Fruit fly (Drosophila melanogaster): ENCODE measurements around the gene gudu.

gudu gene

DNA sequence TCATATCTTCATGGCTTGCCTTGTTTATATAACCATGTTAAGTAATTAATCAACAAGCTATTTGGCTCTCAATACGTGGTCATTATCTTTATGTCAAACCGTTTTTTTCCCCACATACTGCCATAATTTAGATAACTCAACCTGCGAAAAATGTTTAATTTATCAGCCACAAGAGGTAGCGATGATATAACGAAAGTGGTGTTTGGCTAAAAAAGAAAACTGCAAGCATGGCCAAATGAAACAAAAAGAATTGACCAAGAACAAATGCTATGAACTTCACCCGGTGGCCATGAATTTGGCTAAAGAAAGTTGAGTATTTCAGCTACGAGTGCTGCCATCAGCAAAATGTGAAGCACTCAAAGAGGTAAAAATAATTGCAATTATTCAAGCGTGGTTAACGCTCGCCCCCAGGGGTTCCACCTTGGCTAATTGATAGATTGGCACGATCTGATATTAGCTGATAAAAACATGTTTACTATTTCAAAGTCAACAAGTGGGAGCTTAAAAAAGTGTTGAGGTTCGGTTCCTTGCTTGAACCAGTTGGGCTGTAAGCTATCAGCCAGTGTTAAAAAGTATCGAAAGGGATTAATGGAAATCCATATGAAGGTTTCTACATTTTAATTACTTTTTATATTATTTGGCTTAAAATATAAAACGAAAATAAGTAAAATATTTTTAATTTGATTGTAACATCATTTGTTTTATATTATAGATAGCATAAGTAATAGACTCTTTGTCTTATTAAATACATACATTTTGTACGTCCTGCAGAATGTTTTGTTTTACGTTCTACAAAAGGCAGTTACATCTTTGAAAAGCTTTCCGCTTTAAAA is 48.4 kb downstream of the gudu start (continued):
- peak; percentile 85 for TF ChIP-seq wek (GFP tag; optimal IDR thresholded peaks at IDR 0.05)
- TF ChIP-seq peb (GFP tag; IDR thresholded peaks at IDR 0.05) = no peak; the same call in 1 of the 2 replicates
- TF ChIP-seq schlank (tag; optimal IDR thresholded peaks at IDR 0.05) = peak; percentile 86
- TF ChIP-seq h (optimal IDR thresholded peaks at IDR 0.05) = no peak
- peak; percentile 58 for TF ChIP-seq CG14965 (GFP tag; optimal IDR thresholded peaks at IDR 0.05; ENCODE audit: borderline replicate concordance)
- peak; percentile 33 for TF ChIP-seq CG2116 (GFP tag; optimal IDR thresholded peaks at IDR 0.05)
- TF ChIP-seq Dll (GFP tag; IDR thresholded peaks at IDR 0.05; ENCODE audit: partially characterized antibody) = no peak
- peak; percentile 67 for TF ChIP-seq CG1603 (tag; optimal IDR thresholded peaks at IDR 0.05)
- TF ChIP-seq CG9932 (GFP tag; IDR thresholded peaks at IDR 0.05) = peak; percentile 67
- TF ChIP-seq CG17612 (GFP tag; IDR thresholded peaks at IDR 0.05) = peak; percentile 67
- no peak for TF ChIP-seq gt (GFP tag; IDR thresholded peaks at IDR 0.05)
- peak; percentile 55 for TF ChIP-seq CG6683 (GFP tag; optimal IDR thresholded peaks at IDR 0.05)
- TF ChIP-seq her (GFP tag; optimal IDR thresholded peaks at IDR 0.05) = peak; percentile 78
- TF ChIP-seq CG11723 (GFP tag; optimal IDR thresholded peaks at IDR 0.05) = peak; percentile 39
- TF ChIP-seq Hr51 (GFP tag; optimal IDR thresholded peaks at IDR 0.05) = peak; percentile 46 to 62
- peak; percentile 37 for TF ChIP-seq D19B (GFP tag; optimal IDR thresholded peaks at IDR 0.05)
- 0 out of 2 replicates have a peak, but pooled peaks have one; percentile 26 for TF ChIP-seq Poxn (GFP tag; IDR thresholded peaks at IDR 0.05)
- peak; percentile 37; the same call in 1 of the 2 replicates for TF ChIP-seq CG32767 (GFP tag; IDR thresholded peaks at IDR 0.05)
- TF ChIP-seq CG3847 (GFP tag; IDR thresholded peaks at IDR 0.05) = peak; percentile 71
- peak; percentile 76 for TF ChIP-seq CG18764 (GFP tag; optimal IDR thresholded peaks at IDR 0.05)
- TF ChIP-seq MTF-1 (GFP tag; optimal IDR thresholded peaks at IDR 0.05; ENCODE audit: borderline replicate concordance) = peak; percentile 86
- TF ChIP-seq otp (GFP tag; IDR thresholded peaks at IDR 0.05) = peak; percentile 89
- TF ChIP-seq ind (GFP tag; optimal IDR thresholded peaks at IDR 0.05) = peak; percentile 6
- no peak for TF ChIP-seq CG7745 (tag; optimal IDR thresholded peaks at IDR 0.05)
- peak; percentile 82 for TF ChIP-seq CrebB (tag; optimal IDR thresholded peaks at IDR 0.05)
- no peak for TF ChIP-seq Bgb (GFP tag; IDR thresholded peaks at IDR 0.05; ENCODE audit: partially characterized antibody)
- peak; percentile 7 for TF ChIP-seq HmgD (GFP tag; optimal IDR thresholded peaks at IDR 0.05)
- no peak for TF ChIP-seq Nf-YB (GFP tag; optimal IDR thresholded peaks at IDR 0.05)
- TF ChIP-seq CG17328 (GFP tag; IDR thresholded peaks at IDR 0.05) = peak; percentile 58
- TF ChIP-seq CG15601 (tag; optimal IDR thresholded peaks at IDR 0.05) = peak; percentile 73
- peak; percentile 86 for TF ChIP-seq bcd (GFP tag; optimal IDR thresholded peaks at IDR 0.05)
- peak; percentile 51 for TF ChIP-seq ems (GFP tag; optimal IDR thresholded peaks at IDR 0.05)
- peak; percentile 19 for TF ChIP-seq Ets97D (GFP tag; optimal IDR thresholded peaks at IDR 0.05)
- peak; percentile 56 for TF ChIP-seq tin (GFP tag; optimal IDR thresholded peaks at IDR 0.05)
- TF ChIP-seq CG18599 (GFP tag; optimal IDR thresholded peaks at IDR 0.05) = peak; percentile 79
- no peak for TF ChIP-seq CG8765 (GFP tag; IDR thresholded peaks at IDR 0.05)
- TF ChIP-seq C15 (GFP tag; IDR thresholded peaks at IDR 0.05) = peak; percentile 70; the same call in 1 of the 3 replicates
- TF ChIP-seq CG10543 (GFP tag; optimal IDR thresholded peaks at IDR 0.05) = peak; percentile 92
- TF ChIP-seq CG4404 (GFP tag; IDR thresholded peaks at IDR 0.05) = no peak
- TF ChIP-seq NfI (GFP tag; optimal IDR thresholded peaks at IDR 0.05) = peak; percentile 54
- TF ChIP-seq CG2199 (GFP tag; IDR thresholded peaks at IDR 0.05) = peak; percentile 46; the same call in 2 of the 3 replicates
- TF ChIP-seq Six4 (GFP tag; optimal IDR thresholded peaks at IDR 0.05) = peak; percentile 45
- peak; percentile 90 for TF ChIP-seq exex (tag; optimal IDR thresholded peaks at IDR 0.05)
- TF ChIP-seq Sox100B (GFP tag; optimal IDR thresholded peaks at IDR 0.05) = peak; percentile 53
- no peak for TF ChIP-seq CG2129 (GFP tag; IDR thresholded peaks at IDR 0.05; ENCODE audit: partially characterized antibody)
- TF ChIP-seq Jarid2 (GFP tag; optimal IDR thresholded peaks at IDR 0.05) = peak; percentile 53
- TF ChIP-seq CG9817 (tag; optimal IDR thresholded peaks at IDR 0.05) = peak; percentile 71
- TF ChIP-seq Mes4 (GFP tag; optimal IDR thresholded peaks at IDR 0.05) = peak; percentile 52

Measured in whole organism, embryonic.